ENCODE assay signal across 1 fruit fly cellular context in the genomic region with DNA sequence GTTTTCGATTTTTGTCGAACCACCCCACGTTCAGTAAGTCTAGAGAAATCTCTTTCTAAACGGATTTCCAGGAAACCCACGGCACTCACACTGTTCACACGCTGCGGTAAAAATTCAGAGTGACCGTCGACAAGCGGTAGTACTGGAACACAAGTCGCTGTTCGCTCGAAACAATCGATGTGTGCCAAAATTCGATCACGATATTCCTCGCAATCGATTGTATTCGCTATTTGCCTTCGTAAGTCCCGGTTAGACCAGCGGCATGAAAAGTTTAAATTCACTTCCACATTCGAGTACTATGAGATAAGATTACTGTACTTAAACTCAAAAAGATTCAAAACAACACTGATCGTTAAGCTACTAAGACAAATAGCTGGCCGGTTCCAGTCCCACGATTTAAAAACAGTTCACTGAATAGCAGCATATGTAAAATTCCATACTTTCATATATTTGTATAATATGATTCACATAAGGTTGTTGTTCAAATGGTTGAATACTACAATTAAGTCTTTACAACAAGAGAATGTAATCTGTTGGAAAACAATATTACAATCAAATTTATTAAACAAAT.
A peak's percentile ranks its signal among the peaks of the same experiment; 100 is the strongest.
TF ChIP-seq lines count a peak whose summit lies in the region.

A gene (minus strand): TSS at position 157 of the 571 bp plus-strand sequence.

TF ChIP-seq in whole organism, embryonic, 481 proteins besides CTCF, POLR2A, EP300 and RAD21 (continued from another document and continues in another):
- no peak for TF ChIP-seq Taf1 (GFP tag; IDR thresholded peaks at IDR 0.05; lab: Robert Waterston, UW)
- TF ChIP-seq CG32772 (GFP tag; IDR thresholded peaks at IDR 0.05; lab: Robert Waterston, UW): no peak
- no peak for TF ChIP-seq CG34422 (GFP tag; IDR thresholded peaks at IDR 0.05; lab: Robert Waterston, UW)
- TF ChIP-seq gfzf (GFP tag; optimal IDR thresholded peaks at IDR 0.05; lab: Kevin White, UChicago): peak; percentile 68
- no peak for TF ChIP-seq al (GFP tag; IDR thresholded peaks at IDR 0.05; lab: Robert Waterston, UW)
- TF ChIP-seq hkb (optimal IDR thresholded peaks at IDR 0.05; lab: Kevin White, UChicago): no peak
- no peak for TF ChIP-seq hkb (GFP tag; IDR thresholded peaks at IDR 0.05; lab: Robert Waterston, UW)
- no peak for TF ChIP-seq CG10321 (GFP tag; IDR thresholded peaks at IDR 0.05; lab: Robert Waterston, UW)
- peak; percentile 1 for TF ChIP-seq CG4707 (GFP tag; optimal IDR thresholded peaks at IDR 0.05; lab: Kevin White, UChicago)
- no peak for TF ChIP-seq CG17568 (GFP tag; optimal IDR thresholded peaks at IDR 0.05; lab: Kevin White, UChicago)
- peak; percentile 38 for TF ChIP-seq CG1647 (GFP tag; optimal IDR thresholded peaks at IDR 0.05; lab: Kevin White, UChicago)
- peak; percentile 23 for TF ChIP-seq lab (GFP tag; optimal IDR thresholded peaks at IDR 0.05; lab: Kevin White, UChicago)
- peak; percentile 34 for TF ChIP-seq CG7786 (GFP tag; optimal IDR thresholded peaks at IDR 0.05; lab: Kevin White, UChicago)
- no peak for TF ChIP-seq Ptx1 (GFP tag; IDR thresholded peaks at IDR 0.05; lab: Robert Waterston, UW)
- TF ChIP-seq NC2β (GFP tag; optimal IDR thresholded peaks at IDR 0.05; lab: Kevin White, UChicago): peak; percentile 18
- TF ChIP-seq CG10366 (GFP tag; IDR thresholded peaks at IDR 0.05; lab: Robert Waterston, UW): no peak
- TF ChIP-seq tna (GFP tag; IDR thresholded peaks at IDR 0.05; lab: Robert Waterston, UW; ENCODE audit: partially characterized antibody): no peak
- TF ChIP-seq CG11696 (GFP tag; IDR thresholded peaks at IDR 0.05; lab: Robert Waterston, UW): no peak
- TF ChIP-seq Ada2b (GFP tag; IDR thresholded peaks at IDR 0.05; lab: Robert Waterston, UW): no peak
- peak; percentile 9 for TF ChIP-seq CG9817 (tag; optimal IDR thresholded peaks at IDR 0.05; lab: Kevin White, UChicago)
- TF ChIP-seq CG12744 (GFP tag; optimal IDR thresholded peaks at IDR 0.05; lab: Kevin White, UChicago): no peak
- no peak for TF ChIP-seq stc (GFP tag; IDR thresholded peaks at IDR 0.05; lab: Robert Waterston, UW)
- TF ChIP-seq Sox102F (GFP tag; optimal IDR thresholded peaks at IDR 0.05; lab: Kevin White, UChicago): no peak
- TF ChIP-seq CG18764 (GFP tag; optimal IDR thresholded peaks at IDR 0.05; lab: Kevin White, UChicago): no peak
- no peak for TF ChIP-seq CG31388 (GFP tag; optimal IDR thresholded peaks at IDR 0.05; lab: Kevin White, UChicago)
- TF ChIP-seq en (GFP tag; optimal IDR thresholded peaks at IDR 0.05; lab: Kevin White, UChicago): peak; percentile 10
- TF ChIP-seq fd64A (GFP tag; optimal IDR thresholded peaks at IDR 0.05; lab: Kevin White, UChicago): no peak
- TF ChIP-seq Eip74EF (GFP tag; optimal IDR thresholded peaks at IDR 0.05; lab: Kevin White, UChicago): peak in 1 of 2 experiments; percentile 20
- TF ChIP-seq tup (GFP tag; optimal IDR thresholded peaks at IDR 0.05; lab: Kevin White, UChicago): no peak
- peak; percentile 6 for TF ChIP-seq crc (GFP tag; optimal IDR thresholded peaks at IDR 0.05; lab: Kevin White, UChicago)
- TF ChIP-seq peb (GFP tag; IDR thresholded peaks at IDR 0.05; lab: Robert Waterston, UW): no peak
- TF ChIP-seq Abd-B (GFP tag; optimal IDR thresholded peaks at IDR 0.05; lab: Kevin White, UChicago): no peak
- peak; percentile 34 for TF ChIP-seq Hmr (GFP tag; optimal IDR thresholded peaks at IDR 0.05; lab: Kevin White, UChicago)
- no peak for TF ChIP-seq CG14014 (GFP tag; IDR thresholded peaks at IDR 0.05; lab: Robert Waterston, UW)
- TF ChIP-seq CG33213 (GFP tag; optimal IDR thresholded peaks at IDR 0.05; lab: Kevin White, UChicago): peak; percentile 48
- peak; percentile 37 for TF ChIP-seq CG13424 (tag; optimal IDR thresholded peaks at IDR 0.05; lab: Kevin White, UChicago)
- no peak for TF ChIP-seq Max (GFP tag; optimal IDR thresholded peaks at IDR 0.05; lab: Kevin White, UChicago)
- no peak for TF ChIP-seq GATAe (GFP tag; conservative IDR thresholded peaks at IDR 0.05; lab: Robert Waterston, UW)
- no peak for TF ChIP-seq CG14050 (GFP tag; IDR thresholded peaks at IDR 0.05; lab: Robert Waterston, UW)
- TF ChIP-seq D19A (tag; optimal IDR thresholded peaks at IDR 0.05; lab: Kevin White, UChicago): no peak
- TF ChIP-seq hth (optimal IDR thresholded peaks at IDR 0.05; lab: Kevin White, UChicago): no peak
- peak; percentile 20 for TF ChIP-seq Sry-δ (GFP tag; optimal IDR thresholded peaks at IDR 0.05; lab: Kevin White, UChicago)
- TF ChIP-seq Fer3 (tag; optimal IDR thresholded peaks at IDR 0.05; lab: Kevin White, UChicago): peak; percentile 27
- TF ChIP-seq Bdp1 (GFP tag; optimal IDR thresholded peaks at IDR 0.05; lab: Kevin White, UChicago): no peak
- TF ChIP-seq CG3847 (GFP tag; IDR thresholded peaks at IDR 0.05; lab: Robert Waterston, UW): no peak
- peak; percentile 5 for TF ChIP-seq CG4820 (GFP tag; optimal IDR thresholded peaks at IDR 0.05; lab: Kevin White, UChicago)
- TF ChIP-seq fru (optimal IDR thresholded peaks at IDR 0.05; lab: Kevin White, UChicago): no peak
- peak; percentile 10 for TF ChIP-seq Hsf (GFP tag; optimal IDR thresholded peaks at IDR 0.05; lab: Kevin White, UChicago)
- no peak for TF ChIP-seq B-H2 (GFP tag; optimal IDR thresholded peaks at IDR 0.05; lab: Kevin White, UChicago)
- no peak for TF ChIP-seq caup (GFP tag; optimal IDR thresholded peaks at IDR 0.05; lab: Kevin White, UChicago; ENCODE audit: severe bottlenecking)
- TF ChIP-seq CG3163 (GFP tag; optimal IDR thresholded peaks at IDR 0.05; lab: Kevin White, UChicago): peak; percentile 22
- no peak for TF ChIP-seq maf-S (GFP tag; optimal IDR thresholded peaks at IDR 0.05; lab: Kevin White, UChicago)
- TF ChIP-seq lilli (GFP tag; optimal IDR thresholded peaks at IDR 0.05; lab: Kevin White, UChicago): peak; percentile 17
- peak; percentile 63 for TF ChIP-seq CG15514 (GFP tag; optimal IDR thresholded peaks at IDR 0.05; lab: Kevin White, UChicago)
- TF ChIP-seq Hr3 (GFP tag; optimal IDR thresholded peaks at IDR 0.05; lab: Kevin White, UChicago): peak; percentile 6
- no peak for TF ChIP-seq shn (GFP tag; optimal IDR thresholded peaks at IDR 0.05; lab: Kevin White, UChicago)
- TF ChIP-seq CG17802 (tag; optimal IDR thresholded peaks at IDR 0.05; lab: Kevin White, UChicago): peak; percentile 100
- no peak for TF ChIP-seq Atf6 (GFP tag; IDR thresholded peaks at IDR 0.05; lab: Robert Waterston, UW)
- TF ChIP-seq CG2712 (tag; optimal IDR thresholded peaks at IDR 0.05; lab: Kevin White, UChicago): no peak
- TF ChIP-seq CG12071 (GFP tag; optimal IDR thresholded peaks at IDR 0.05; lab: Kevin White, UChicago): peak; percentile 23
- TF ChIP-seq chm (GFP tag; IDR thresholded peaks at IDR 0.05; lab: Robert Waterston, UW): no peak
- no peak for TF ChIP-seq CG4282 (GFP tag; optimal IDR thresholded peaks at IDR 0.05; lab: Kevin White, UChicago)
- TF ChIP-seq CG11398 (GFP tag; optimal IDR thresholded peaks at IDR 0.05; lab: Kevin White, UChicago): peak; percentile 7
- TF ChIP-seq repo (GFP tag; optimal IDR thresholded peaks at IDR 0.05; lab: Kevin White, UChicago): peak; percentile 2
- TF ChIP-seq Opbp (GFP tag; IDR thresholded peaks at IDR 0.05; lab: Robert Waterston, UW; ENCODE audit: partially characterized antibody): no peak
- TF ChIP-seq CG16815 (GFP tag; optimal IDR thresholded peaks at IDR 0.05; lab: Kevin White, UChicago): no peak
- peak; percentile 55 for TF ChIP-seq CG13894 (tag; optimal IDR thresholded peaks at IDR 0.05; lab: Kevin White, UChicago)
- peak; percentile 21 for TF ChIP-seq mam (GFP tag; optimal IDR thresholded peaks at IDR 0.05; lab: Kevin White, UChicago)
- TF ChIP-seq zfh1 (GFP tag; IDR thresholded peaks at IDR 0.05; lab: Robert Waterston, UW): no peak
- no peak for TF ChIP-seq CG9727 (GFP tag; optimal IDR thresholded peaks at IDR 0.05; lab: Kevin White, UChicago)
- TF ChIP-seq CG18476 (GFP tag; optimal IDR thresholded peaks at IDR 0.05; lab: Kevin White, UChicago): peak; percentile 11
- no peak for TF ChIP-seq zen (tag; optimal IDR thresholded peaks at IDR 0.05; lab: Kevin White, UChicago)
- no peak for TF ChIP-seq Sry-β (GFP tag; optimal IDR thresholded peaks at IDR 0.05; lab: Kevin White, UChicago)
- TF ChIP-seq CG16813 (GFP tag; IDR thresholded peaks at IDR 0.05; lab: Robert Waterston, UW; ENCODE audit: partially characterized antibody): no peak
- TF ChIP-seq CG13296 (GFP tag; optimal IDR thresholded peaks at IDR 0.05; lab: Kevin White, UChicago): no peak
- TF ChIP-seq Ravus (GFP tag; IDR thresholded peaks at IDR 0.05; lab: Robert Waterston, UW): no peak
- TF ChIP-seq seq (GFP tag; IDR thresholded peaks at IDR 0.05; lab: Robert Waterston, UW): no peak
- TF ChIP-seq CG12942 (GFP tag; optimal IDR thresholded peaks at IDR 0.05; lab: Kevin White, UChicago): no peak
- peak; percentile 90 for TF ChIP-seq CG3995 (GFP tag; optimal IDR thresholded peaks at IDR 0.05; lab: Kevin White, UChicago)
- TF ChIP-seq TFAM (GFP tag; optimal IDR thresholded peaks at IDR 0.05; lab: Kevin White, UChicago): no peak
- no peak for TF ChIP-seq br (optimal IDR thresholded peaks at IDR 0.05; lab: Kevin White, UChicago)
- TF ChIP-seq her (GFP tag; optimal IDR thresholded peaks at IDR 0.05; lab: Kevin White, UChicago): peak; percentile 20
- TF ChIP-seq wek (GFP tag; optimal IDR thresholded peaks at IDR 0.05; lab: Kevin White, UChicago): peak; percentile 3
- TF ChIP-seq CG6765 (GFP tag; optimal IDR thresholded peaks at IDR 0.05; lab: Kevin White, UChicago): peak; percentile 20
- TF ChIP-seq Sox100B (GFP tag; optimal IDR thresholded peaks at IDR 0.05; lab: Kevin White, UChicago): no peak
- no peak for TF ChIP-seq CG8290 (GFP tag; optimal IDR thresholded peaks at IDR 0.05; lab: Kevin White, UChicago)
- peak in 1 of 2 experiments; percentile 75 for TF ChIP-seq CG8290 (tag; optimal IDR thresholded peaks at IDR 0.05; lab: Kevin White, UChicago)
- TF ChIP-seq tio (GFP tag; optimal IDR thresholded peaks at IDR 0.05; lab: Kevin White, UChicago): no peak
- no peak for TF ChIP-seq CG8388 (GFP tag; optimal IDR thresholded peaks at IDR 0.05; lab: Kevin White, UChicago)
- peak; percentile 66 for TF ChIP-seq CG9797 (GFP tag; optimal IDR thresholded peaks at IDR 0.05; lab: Kevin White, UChicago)
- TF ChIP-seq stwl (tag; optimal IDR thresholded peaks at IDR 0.05; lab: Kevin White, UChicago): peak; percentile 57
- no peak for TF ChIP-seq CG10274 (GFP tag; optimal IDR thresholded peaks at IDR 0.05; lab: Kevin White, UChicago)
- TF ChIP-seq gcm2 (GFP tag; optimal IDR thresholded peaks at IDR 0.05; lab: Kevin White, UChicago): no peak
- no peak for TF ChIP-seq Dip2 (GFP tag; IDR thresholded peaks at IDR 0.05; lab: Robert Waterston, UW)
- no peak for TF ChIP-seq mirr (GFP tag; optimal IDR thresholded peaks at IDR 0.05; lab: Kevin White, UChicago)
- peak; percentile 5 for TF ChIP-seq org-1 (GFP tag; optimal IDR thresholded peaks at IDR 0.05; lab: Kevin White, UChicago)
- no peak for TF ChIP-seq gce (GFP tag; IDR thresholded peaks at IDR 0.05; lab: Robert Waterston, UW)
- no peak for TF ChIP-seq BtbVII (GFP tag; optimal IDR thresholded peaks at IDR 0.05; lab: Kevin White, UChicago)
- peak; percentile 94 for TF ChIP-seq Ets65A (GFP tag; lab: Kevin White, UChicago)
- peak; percentile 13 for TF ChIP-seq Asciz (GFP tag; optimal IDR thresholded peaks at IDR 0.05; lab: Kevin White, UChicago)
- TF ChIP-seq Camta (GFP tag; optimal IDR thresholded peaks at IDR 0.05; lab: Kevin White, UChicago): peak; percentile 36
- no peak for TF ChIP-seq HLH3B (GFP tag; IDR thresholded peaks at IDR 0.05; lab: Robert Waterston, UW)
- no peak for TF ChIP-seq CG13287 (GFP tag; IDR thresholded peaks at IDR 0.05; lab: Robert Waterston, UW; ENCODE audit: partially characterized antibody)
- no peak for TF ChIP-seq CG11456 (GFP tag; IDR thresholded peaks at IDR 0.05; lab: Robert Waterston, UW)
- peak; percentile 40 for TF ChIP-seq CG2120 (GFP tag; optimal IDR thresholded peaks at IDR 0.05; lab: Kevin White, UChicago)
- no peak for TF ChIP-seq grau (tag; optimal IDR thresholded peaks at IDR 0.05; lab: Kevin White, UChicago)
- no peak for TF ChIP-seq CG10147 (GFP tag; optimal IDR thresholded peaks at IDR 0.05; lab: Kevin White, UChicago)
- peak; percentile 73 for TF ChIP-seq CG1603 (tag; optimal IDR thresholded peaks at IDR 0.05; lab: Kevin White, UChicago)
- TF ChIP-seq CG18599 (GFP tag; optimal IDR thresholded peaks at IDR 0.05; lab: Kevin White, UChicago): peak; percentile 16
- no peak for TF ChIP-seq CG3281 (GFP tag; optimal IDR thresholded peaks at IDR 0.05; lab: Kevin White, UChicago)
- peak; percentile 18; the same call in 1 of the 4 replicates for TF ChIP-seq Gug (GFP tag; IDR thresholded peaks at IDR 0.05; lab: Robert Waterston, UW)
- TF ChIP-seq B-H1 (GFP tag; IDR thresholded peaks at IDR 0.05; lab: Robert Waterston, UW): no peak
- TF ChIP-seq dati (GFP tag; IDR thresholded peaks at IDR 0.05; lab: Robert Waterston, UW): no peak
- TF ChIP-seq Rx (GFP tag; IDR thresholded peaks at IDR 0.05; lab: Robert Waterston, UW): no peak
- TF ChIP-seq CG30403 (GFP tag; optimal IDR thresholded peaks at IDR 0.05; lab: Kevin White, UChicago): peak; percentile 6
- TF ChIP-seq nom (GFP tag; optimal IDR thresholded peaks at IDR 0.05; lab: Kevin White, UChicago): peak; percentile 50
- peak; percentile 28 for TF ChIP-seq CG8478 (optimal IDR thresholded peaks at IDR 0.05; lab: Kevin White, UChicago)
- no peak for TF ChIP-seq cg (GFP tag; optimal IDR thresholded peaks at IDR 0.05; lab: Kevin White, UChicago)
- TF ChIP-seq bcd (GFP tag; optimal IDR thresholded peaks at IDR 0.05; lab: Kevin White, UChicago): no peak
- TF ChIP-seq pzg (GFP tag; optimal IDR thresholded peaks at IDR 0.05; lab: Kevin White, UChicago): peak; percentile 85
- TF ChIP-seq onecut (GFP tag; IDR thresholded peaks at IDR 0.05; lab: Robert Waterston, UW): no peak
- TF ChIP-seq az2 (GFP tag; optimal IDR thresholded peaks at IDR 0.05; lab: Kevin White, UChicago): no peak
- TF ChIP-seq CG15011 (GFP tag; optimal IDR thresholded peaks at IDR 0.05; lab: Kevin White, UChicago): no peak
- TF ChIP-seq Side (GFP tag; optimal IDR thresholded peaks at IDR 0.05; lab: Kevin White, UChicago): peak; percentile 40
- peak; percentile 13 for TF ChIP-seq Dad (GFP tag; optimal IDR thresholded peaks at IDR 0.05; lab: Kevin White, UChicago)
- TF ChIP-seq CG12769 (tag; optimal IDR thresholded peaks at IDR 0.05; lab: Kevin White, UChicago): no peak
- TF ChIP-seq emc (GFP tag; optimal IDR thresholded peaks at IDR 0.05; lab: Kevin White, UChicago): peak; percentile 23
- TF ChIP-seq sens (GFP tag; lab: Kevin White, UChicago): peak; percentile 64
- 0 out of 2 replicates have a peak, but pooled peaks have one; percentile 10 for TF ChIP-seq CG6272 (GFP tag; IDR thresholded peaks at IDR 0.05; lab: Robert Waterston, UW)
- peak; percentile 29 for TF ChIP-seq gem (tag; optimal IDR thresholded peaks at IDR 0.05; lab: Kevin White, UChicago)
